Fruit fly (Drosophila melanogaster) whole organism, prepupa: ENCODE results near the gene CG1578.

Experiments used
- CG10631 ChIP-seq: fragments of 200-800 bp; sonication (Bioruptor generic); optimal IDR thresholded peaks from 2 replicates; lab custom pipeline; 2016; ENCODE audit warnings: missing biosample characterization, missing genetic modification characterization
- CG11294 ChIP-seq: fragments of 200-800 bp; sonication (Bioruptor generic); IDR thresholded peaks from 2 replicates; pipeline ENCODE4 v1.3.6; 2022; ENCODE audit warnings: missing biosample characterization, missing genetic modification characterization
- CG6854 ChIP-seq: fragments of 200-800 bp; sonication (Bioruptor generic); optimal IDR thresholded peaks from 2 replicates; lab custom pipeline; 2017; ENCODE audit warnings: missing biosample characterization, mild to moderate bottlenecking, missing genetic modification characterization
- Ets96B ChIP-seq: fragments of 200-800 bp; optimal IDR thresholded peaks from 2 replicates; lab custom pipeline; 2019; ENCODE audit warnings: missing biosample characterization, mild to moderate bottlenecking, missing genetic modification characterization, moderate library complexity
- acj6 ChIP-seq: fragments of 200-800 bp; sonication (Bioruptor generic); optimal IDR thresholded peaks from 3 replicates; lab custom pipeline; 2016; ENCODE audit warnings: missing biosample characterization, missing genetic modification characterization
- esn ChIP-seq: fragments of 200-800 bp; sonication (Bioruptor generic); optimal IDR thresholded peaks from 2 replicates; lab custom pipeline; 2016; ENCODE audit warnings: missing biosample characterization, mild to moderate bottlenecking, missing genetic modification characterization, moderate library complexity
- pdm3 ChIP-seq: fragments of 200-800 bp; sonication (Bioruptor generic); optimal IDR thresholded peaks from 3 replicates; lab custom pipeline; 2016; ENCODE audit warnings: missing biosample characterization, missing genetic modification characterization

DNA sequence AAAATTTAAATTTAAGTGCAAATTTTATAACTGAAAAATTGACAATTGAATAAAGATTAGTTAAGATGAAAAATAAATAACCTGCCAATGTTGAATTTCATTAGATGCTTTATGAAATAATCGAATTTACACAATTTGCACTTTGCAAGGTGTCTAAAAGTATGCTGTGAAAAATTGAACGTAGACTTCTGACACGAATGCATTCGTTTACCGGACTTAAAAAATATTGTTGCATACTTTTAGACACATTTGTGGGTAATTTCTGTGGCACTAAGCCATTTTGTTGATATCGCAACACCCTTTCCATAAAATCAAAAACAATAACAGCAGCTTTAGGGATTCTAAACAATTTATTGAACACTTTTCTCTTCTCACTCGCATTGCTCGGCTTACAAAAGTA, 46.9 kb downstream of the CG1578 start:
- no peak for TF ChIP-seq esn (GFP tag; lab: Kevin White, UChicago)
- no peak for TF ChIP-seq Ets96B (tag; lab: Kevin White, UChicago)
- no peak for TF ChIP-seq CG11294
- no peak for TF ChIP-seq pdm3 (GFP tag; lab: Kevin White, UChicago)
- no peak for TF ChIP-seq acj6 (GFP tag; lab: Kevin White, UChicago)
- no peak for TF ChIP-seq CG10631 (GFP tag; lab: Kevin White, UChicago)
- TF ChIP-seq CG6854 (GFP tag; lab: Kevin White, UChicago): no peak
